Worm (Caenorhabditis elegans) whole organism, L4 larva: ENCODE results near the gene cam-1.

ENCODE experiments used
- lin-39 ChIP-seq: fragments of 150-350 bp; optimal IDR thresholded peaks from 2 replicates; lab custom pipeline; 2014; ENCODE audit warnings: missing biosample characterization, missing genetic modification reagents, missing genetic modification characterization
- sdz-12 ChIP-seq: fragments of 200-800 bp; sonication (Bioruptor generic); optimal IDR thresholded peaks from 2 replicates; lab custom pipeline; 2018; ENCODE audit warnings: mild to moderate bottlenecking, missing genetic modification characterization, missing compliant biosample characterization

ce11 chrII:9313335-9313734 lies 3.2 kb upstream of the cam-1 start:
- TF ChIP-seq lin-39 (tag; lab: Kevin White, UChicago): no peak
- TF ChIP-seq sdz-12 (GFP tag; lab: Kevin White, UChicago): no peak
